Fruit fly (Drosophila melanogaster) whole organism, prepupa: ENCODE measurements around the gene CG14780.
A peak's percentile ranks its signal among the peaks of the same experiment; 100 is the strongest.

ENCODE experiments used
- Eip78C ChIP-seq: fragments of 200-800 bp; sonication (Bioruptor generic); peaks from one replicate; lab custom pipeline; 2016; ENCODE audit warnings: missing biosample characterization, missing genetic modification characterization

CG14780 gene

dm6 chrX:1523277-1523676, 51.0 kb downstream of the CG14780 start:
- TF ChIP-seq Eip78C (GFP tag; lab: Kevin White, UChicago) = peak; percentile 6
